Fruit fly (Drosophila melanogaster) whole organism, embryonic: ENCODE measurements around the gene Iris.
A peak's percentile ranks its signal among the peaks of the same experiment; 100 is the strongest.

ENCODE experiments used
- Atf3 ChIP-seq: fragments of 200-800 bp; sonication (Bioruptor generic); optimal IDR thresholded peaks from 3 replicates; lab custom pipeline; 2016; ENCODE audit warnings: missing biosample characterization, missing genetic modification characterization
- CG10565 ChIP-seq: fragments of 200-800 bp; sonication (Bioruptor generic); optimal IDR thresholded peaks from 3 replicates; lab custom pipeline; 2016; ENCODE audit warnings: missing biosample characterization, mild to moderate bottlenecking, missing genetic modification characterization
- CG10654 ChIP-seq: fragments of 200-800 bp; sonication (Bioruptor generic); optimal IDR thresholded peaks from 2 replicates; lab custom pipeline; 2016; ENCODE audit warnings: missing biosample characterization, missing genetic modification characterization
- CG12659 ChIP-seq: fragments of 200-800 bp; sonication (Bioruptor generic); optimal IDR thresholded peaks from 3 replicates; lab custom pipeline; 2017; ENCODE audit warnings: mild to moderate bottlenecking, missing biosample characterization, missing genetic modification reagents, missing genetic modification characterization
- CG14965 ChIP-seq: fragments of 200-800 bp; sonication (Bioruptor generic); optimal IDR thresholded peaks from 2 replicates; lab custom pipeline; 2016; ENCODE audit warnings: missing biosample characterization, missing genetic modification characterization, borderline replicate concordance
- CG1529 ChIP-seq: fragments of 200-800 bp; sonication (Bioruptor generic); optimal IDR thresholded peaks from 3 replicates; lab custom pipeline; 2018; ENCODE audit warnings: missing biosample characterization, missing genetic modification characterization
- CG16863 ChIP-seq: fragments of 200-800 bp; sonication (Bioruptor generic); optimal IDR thresholded peaks from 3 replicates; lab custom pipeline; 2016; ENCODE audit warnings: missing biosample characterization, missing genetic modification characterization
- CG32772 ChIP-seq: fragments of 200-800 bp; sonication (Bioruptor generic); IDR thresholded peaks from 2 replicates; pipeline ENCODE4 v1.3.6; 2022; ENCODE audit warnings: missing biosample characterization, missing genetic modification characterization
- CG3281 ChIP-seq: fragments of 200-800 bp; sonication (Bioruptor generic); optimal IDR thresholded peaks from 3 replicates; lab custom pipeline; 2017; ENCODE audit warnings: missing biosample characterization, mild to moderate bottlenecking, missing genetic modification characterization
- CG33213 ChIP-seq: fragments of 200-800 bp; sonication (Bioruptor generic); optimal IDR thresholded peaks from 3 replicates; lab custom pipeline; 2016; ENCODE audit warnings: missing biosample characterization, missing genetic modification characterization
- CG4854 ChIP-seq: fragments of 200-800 bp; sonication (Bioruptor generic); optimal IDR thresholded peaks from 2 replicates; lab custom pipeline; 2016; ENCODE audit warnings: missing biosample characterization, missing genetic modification characterization, inconsistent platforms
- CG8089 ChIP-seq: fragments of 200-800 bp; sonication (Bioruptor generic); optimal IDR thresholded peaks from 3 replicates; lab custom pipeline; 2016; ENCODE audit warnings: missing biosample characterization, missing genetic modification characterization
- CG8281 ChIP-seq: fragments of 200-800 bp; sonication (Bioruptor generic); optimal IDR thresholded peaks from 2 replicates; lab custom pipeline; 2018; ENCODE audit warnings: missing biosample characterization, mild to moderate bottlenecking, missing genetic modification characterization, moderate library complexity
- CG8290 ChIP-seq, 3 experiments: fragments of 200-800 bp; sonication (Bioruptor generic); optimal IDR thresholded peaks; 2 replicates each; lab custom pipeline; 2016 to 2019; ENCODE audit warnings: missing biosample characterization in 3 of 3, missing genetic modification characterization in 3 of 3, mild to moderate bottlenecking in 2 of 3, moderate library complexity in 1 of 3
- CG9797 ChIP-seq: fragments of 200-800 bp; sonication (Bioruptor generic); optimal IDR thresholded peaks from 3 replicates; lab custom pipeline; 2018; ENCODE audit warnings: missing biosample characterization, mild to moderate bottlenecking, missing genetic modification characterization
- CG9876 ChIP-seq: fragments of 200-800 bp; sonication (Bioruptor generic); optimal IDR thresholded peaks from 2 replicates; lab custom pipeline; 2016; ENCODE audit warnings: missing biosample characterization, missing genetic modification characterization
- CG9932 ChIP-seq: fragments of 200-800 bp; sonication (Bioruptor generic); IDR thresholded peaks from 2 replicates; pipeline ENCODE4 v1.3.6; 2022; ENCODE audit warnings: missing biosample characterization, missing genetic modification characterization
- Camta ChIP-seq: fragments of 200-800 bp; sonication (Bioruptor generic); optimal IDR thresholded peaks from 2 replicates; lab custom pipeline; 2016; ENCODE audit warnings: missing biosample characterization, missing genetic modification characterization
- Dp ChIP-seq: fragments of 200-800 bp; sonication (Bioruptor generic); optimal IDR thresholded peaks from 2 replicates; lab custom pipeline; 2018; ENCODE audit warnings: missing biosample characterization, mild to moderate bottlenecking, missing genetic modification characterization, moderate library complexity
- E2f2 ChIP-seq: fragments of 200-800 bp; sonication (Bioruptor generic); IDR thresholded peaks from 2 replicates; pipeline ENCODE4 v1.3.6; 2022; ENCODE audit warnings: missing biosample characterization, missing genetic modification characterization
- Hr3 ChIP-seq: fragments of 200-800 bp; sonication (Bioruptor generic); optimal IDR thresholded peaks from 3 replicates; lab custom pipeline; 2016; ENCODE audit warnings: missing biosample characterization, missing genetic modification characterization
- Kr ChIP-seq: fragments of 200-800 bp; sonication (Bioruptor generic); optimal IDR thresholded peaks from 2 replicates; lab custom pipeline; 2017; ENCODE audit warnings: missing biosample characterization, mild to moderate bottlenecking, missing genetic modification characterization
- Meics ChIP-seq: fragments of 200-800 bp; sonication (Bioruptor generic); optimal IDR thresholded peaks from 2 replicates; lab custom pipeline; 2017; ENCODE audit warnings: missing biosample characterization, mild to moderate bottlenecking, missing genetic modification characterization
- Rx ChIP-seq: fragments of 200-800 bp; sonication (Bioruptor generic); IDR thresholded peaks from 2 replicates; pipeline ENCODE4 v1.3.6; 2022; ENCODE audit warnings: missing biosample characterization, missing genetic modification characterization
- Side ChIP-seq: fragments of 200-800 bp; sonication (Bioruptor generic); optimal IDR thresholded peaks from 2 replicates; lab custom pipeline; 2016; ENCODE audit warnings: missing biosample characterization, missing genetic modification characterization
- Sox100B ChIP-seq: fragments of 200-800 bp; sonication (Bioruptor generic); optimal IDR thresholded peaks from 3 replicates; lab custom pipeline; 2018; ENCODE audit warnings: missing biosample characterization, mild to moderate bottlenecking, missing genetic modification characterization
- Sox102F ChIP-seq: fragments of 200-800 bp; sonication (Bioruptor generic); optimal IDR thresholded peaks from 2 replicates; lab custom pipeline; 2018; ENCODE audit warnings: missing biosample characterization, mild to moderate bottlenecking, missing genetic modification characterization, moderate library complexity
- Taf1 ChIP-seq: fragments of 200-800 bp; sonication (Bioruptor generic); IDR thresholded peaks from 2 replicates; pipeline ENCODE4 v1.3.6; 2022; ENCODE audit warnings: missing biosample characterization, missing genetic modification characterization
- Usf ChIP-seq: fragments of 200-800 bp; sonication (Bioruptor generic); optimal IDR thresholded peaks from 2 replicates; lab custom pipeline; 2017; ENCODE audit warnings: missing genotype, missing biosample characterization, missing genetic modification characterization
- Vsx1 ChIP-seq: fragments of 200-800 bp; sonication (Bioruptor generic); optimal IDR thresholded peaks from 2 replicates; lab custom pipeline; 2017; ENCODE audit warnings: missing biosample characterization, mild to moderate bottlenecking, missing genetic modification characterization, missing genetic modification reagents
- cg ChIP-seq: fragments of 200-800 bp; sonication (Bioruptor generic); optimal IDR thresholded peaks from 3 replicates; lab custom pipeline; 2019; ENCODE audit warnings: missing biosample characterization, mild to moderate bottlenecking, missing genetic modification characterization, moderate library complexity
- chinmo ChIP-seq: fragments of 200-800 bp; sonication (Bioruptor generic); IDR thresholded peaks from 4 replicates; pipeline ENCODE4 v1.3.6; 2022; ENCODE audit warnings: missing biosample characterization, missing genetic modification characterization; ENCODE audit not compliant: partially characterized antibody
- corto ChIP-seq: fragments of 200-800 bp; sonication (Bioruptor generic); optimal IDR thresholded peaks from 2 replicates; lab custom pipeline; 2016; ENCODE audit warnings: missing biosample characterization, mild to moderate bottlenecking, missing genetic modification characterization, moderate library complexity
- crp ChIP-seq, 2 experiments: fragments of 200-800 bp; sonication (Bioruptor generic); optimal IDR thresholded peaks; 2 replicates in 1 of 2; 3 replicates in 1 of 2; lab custom pipeline; 2017; ENCODE audit warnings: missing biosample characterization in 2 of 2, missing genetic modification characterization in 2 of 2, mild to moderate bottlenecking in 1 of 2, moderate library complexity in 1 of 2
- cwo ChIP-seq: fragments of 200-800 bp; sonication (Bioruptor generic); optimal IDR thresholded peaks from 3 replicates; lab custom pipeline; 2017; ENCODE audit warnings: missing biosample characterization, missing genetic modification characterization, mild to moderate bottlenecking, moderate library complexity, missing genetic modification reagents
- ems ChIP-seq: fragments of 200-800 bp; sonication (Bioruptor generic); optimal IDR thresholded peaks from 3 replicates; lab custom pipeline; 2016; ENCODE audit warnings: missing biosample characterization, missing genetic modification characterization
- gfzf ChIP-seq: fragments of 200-800 bp; sonication (Bioruptor generic); optimal IDR thresholded peaks from 2 replicates; lab custom pipeline; 2016; ENCODE audit warnings: missing biosample characterization, mild to moderate bottlenecking, missing genetic modification characterization, moderate library complexity
- ham ChIP-seq: fragments of 200-800 bp; sonication (Bioruptor generic); IDR thresholded peaks from 2 replicates; pipeline ENCODE4 v1.3.6; 2022; ENCODE audit warnings: missing biosample characterization, missing genetic modification characterization
- her ChIP-seq: fragments of 200-800 bp; sonication (Bioruptor generic); optimal IDR thresholded peaks from 2 replicates; lab custom pipeline; 2016; ENCODE audit warnings: missing biosample characterization, missing genetic modification characterization
- nerfin-1 ChIP-seq: fragments of 200-800 bp; sonication (Bioruptor generic); optimal IDR thresholded peaks from 3 replicates; lab custom pipeline; 2019; ENCODE audit warnings: missing biosample characterization, mild to moderate bottlenecking, missing genetic modification characterization, moderate library complexity
- nmo ChIP-seq: fragments of 200-800 bp; sonication (Bioruptor generic); optimal IDR thresholded peaks from 2 replicates; lab custom pipeline; 2018; ENCODE audit warnings: missing biosample characterization, mild to moderate bottlenecking, missing genetic modification characterization, moderate library complexity
- pfk ChIP-seq: fragments of 200-800 bp; sonication (Bioruptor generic); optimal IDR thresholded peaks from 2 replicates; lab custom pipeline; 2018; ENCODE audit warnings: missing biosample characterization, mild to moderate bottlenecking, missing genetic modification characterization, moderate library complexity
- salm ChIP-seq: fragments of 200-800 bp; sonication (Bioruptor generic); optimal IDR thresholded peaks from 2 replicates; lab custom pipeline; 2018; ENCODE audit warnings: missing biosample characterization, mild to moderate bottlenecking, missing genetic modification characterization
- sens-2 ChIP-seq: fragments of 200-800 bp; sonication (Bioruptor generic); IDR thresholded peaks from 2 replicates; pipeline ENCODE4 v1.3.6; 2022; ENCODE audit warnings: missing biosample characterization, missing genetic modification characterization
- ssp ChIP-seq: fragments of 200-800 bp; sonication (Bioruptor generic); IDR thresholded peaks from 2 replicates; pipeline ENCODE4 v1.3.6; 2022; ENCODE audit warnings: missing biosample characterization, missing genetic modification characterization
- sug ChIP-seq: fragments of 200-800 bp; optimal IDR thresholded peaks from 2 replicates; lab custom pipeline; 2019; ENCODE audit warnings: missing biosample characterization, mild to moderate bottlenecking, missing genetic modification characterization, moderate library complexity
- tin ChIP-seq: fragments of 200-800 bp; sonication (Bioruptor generic); optimal IDR thresholded peaks from 3 replicates; lab custom pipeline; 2016; ENCODE audit warnings: missing biosample characterization, missing genetic modification characterization
- trh ChIP-seq: fragments of 200-800 bp; sonication (Bioruptor generic); optimal IDR thresholded peaks from 2 replicates; lab custom pipeline; 2016; ENCODE audit warnings: missing biosample characterization, missing genetic modification characterization
- vfl ChIP-seq: fragments of 200-800 bp; sonication (Bioruptor generic); optimal IDR thresholded peaks from 2 replicates; lab custom pipeline; 2016; ENCODE audit warnings: missing biosample characterization, missing genetic modification characterization
- vnd ChIP-seq: fragments of 200-800 bp; sonication (Bioruptor generic); IDR thresholded peaks from 3 replicates; pipeline ENCODE4 v1.3.6; 2022; ENCODE audit warnings: missing biosample characterization, missing genetic modification characterization; ENCODE audit not compliant: partially characterized antibody
- zfh1 ChIP-seq: fragments of 200-800 bp; sonication (Bioruptor generic); IDR thresholded peaks from 3 replicates; pipeline ENCODE4 v1.3.6; 2022; ENCODE audit warnings: missing biosample characterization, missing genetic modification characterization

The Iris gene

dm6 chr2L:1135495-1135894, 1.6 kb upstream of the Iris start (continued):
- TF ChIP-seq corto (GFP tag; lab: Kevin White, UChicago) (no peak), CG4854 (GFP tag; lab: Kevin White, UChicago) (no peak), CG9876 (GFP tag; lab: Kevin White, UChicago) (no peak), Sox102F (GFP tag; lab: Kevin White, UChicago) (peak; percentile 40), Meics (GFP tag; lab: Kevin White, UChicago) (peak; percentile 63), nerfin-1 (tag; lab: Kevin White, UChicago) (no peak), sug (tag; lab: Kevin White, UChicago) (no peak), salm (tag; lab: Kevin White, UChicago) (no peak), CG12659 (GFP tag; lab: Kevin White, UChicago) (peak; percentile 16), her (GFP tag; lab: Kevin White, UChicago) (no peak), CG3281 (GFP tag; lab: Kevin White, UChicago) (peak; percentile 47), sens-2 (no peak), crp (GFP tag; optimal IDR thresholded peaks at IDR 0.05; lab: Kevin White, UChicago) (no peak), CG9797 (GFP tag; lab: Kevin White, UChicago) (no peak), Side (no peak), zfh1 (GFP tag; lab: Robert Waterston, UW) (no peak), Rx (GFP tag; lab: Robert Waterston, UW) (no peak), trh (GFP tag; lab: Kevin White, UChicago) (no peak), ems (no peak), tin (GFP tag; lab: Kevin White, UChicago) (no peak), CG8089 (GFP tag; lab: Kevin White, UChicago) (no peak), Taf1 (GFP tag; lab: Robert Waterston, UW) (no peak), Atf3 (GFP tag; lab: Kevin White, UChicago) (no peak), CG16863 (GFP tag; lab: Kevin White, UChicago) (no peak), Dp (GFP tag; lab: Kevin White, UChicago) (no peak), CG32772 (GFP tag; lab: Robert Waterston, UW) (no peak), CG8290 (GFP tag; optimal IDR thresholded peaks at IDR 0.05; lab: Kevin White, UChicago) (no peak), CG8290 (tag; optimal IDR thresholded peaks at IDR 0.05; lab: Kevin White, UChicago) (no peak), Usf (GFP tag; lab: Kevin White, UChicago) (no peak), Camta (GFP tag; lab: Kevin White, UChicago) (no peak), CG10565 (no peak), CG1529 (GFP tag; lab: Kevin White, UChicago) (no peak), CG8281 (no peak), gfzf (GFP tag; lab: Kevin White, UChicago) (no peak), chinmo (GFP tag; lab: Robert Waterston, UW) (no peak), CG10654 (GFP tag; lab: Kevin White, UChicago) (no peak), Sox100B (no peak), Hr3 (GFP tag; lab: Kevin White, UChicago) (peak; percentile 15), cg (no peak), cwo (GFP tag; lab: Kevin White, UChicago) (peak; percentile 28), nmo (GFP tag; lab: Kevin White, UChicago) (no peak), CG33213 (GFP tag; lab: Kevin White, UChicago) (no peak), CG9932 (GFP tag; lab: Robert Waterston, UW) (peak; percentile 12; the same call in 1 of the 2 replicates), ham (GFP tag; lab: Robert Waterston, UW) (no peak), pfk (GFP tag; lab: Kevin White, UChicago) (no peak), vnd (GFP tag; lab: Robert Waterston, UW) (no peak), ssp (no peak), E2f2 (no peak), vfl (GFP tag; lab: Kevin White, UChicago) (no peak), CG14965 (no peak), Kr (GFP tag; lab: Kevin White, UChicago) (no peak), Vsx1 (GFP tag; lab: Kevin White, UChicago) (no peak)
